Worm (Caenorhabditis elegans) whole organism, L4 larva: ENCODE measurements around the gene C34C6.10.
A peak's percentile ranks its signal among the peaks of the same experiment; 100 is the strongest.

Source experiments
- F44E2.7 ChIP-seq: fragments of 200-800 bp; sonication (Bioruptor generic); IDR thresholded peaks from 2 replicates; pipeline ENCODE4 v2.1.2; 2022; ENCODE audit warnings: missing genetic modification characterization, missing compliant biosample characterization
- T26A8.4 ChIP-seq: fragments of 200-800 bp; sonication (Bioruptor generic); IDR thresholded peaks from 2 replicates; pipeline ENCODE4 v1.3.6; 2022; ENCODE audit warnings: missing genetic modification characterization, missing compliant biosample characterization
- aha-1 ChIP-seq: fragments of 150-350 bp; peaks from one replicate; lab custom pipeline; 2014; ENCODE audit warnings: missing biosample characterization, missing genetic modification characterization
- arid-1 ChIP-seq: fragments of 200-800 bp; sonication (Bioruptor generic); conservative IDR thresholded peaks from 2 replicates; pipeline ENCODE4 v1.3.6; 2022; ENCODE audit warnings: missing genetic modification reagents, missing genetic modification characterization, missing compliant biosample characterization
- attf-4 ChIP-seq: sonication (generic microtip); optimal IDR thresholded peaks from 3 replicates; lab custom pipeline; 2017; ENCODE audit warnings: missing biosample characterization, missing genetic modification characterization
- ceh-20 ChIP-seq: fragments of 200-800 bp; sonication (Bioruptor generic); IDR thresholded peaks from 2 replicates; pipeline ENCODE4 v1.3.6; 2022; ENCODE audit warnings: missing genetic modification reagents, missing genetic modification characterization, missing compliant biosample characterization
- ceh-32 ChIP-seq: sonication (generic microtip); optimal IDR thresholded peaks from 2 replicates; lab custom pipeline; 2016; ENCODE audit warnings: mild to moderate bottlenecking, missing genetic modification characterization, missing compliant biosample characterization; ENCODE audit not compliant: poor library complexity
- ceh-44 ChIP-seq: fragments of 200-800 bp; sonication (Bioruptor generic); IDR thresholded peaks from 2 replicates; pipeline ENCODE4 v1.3.6; 2022; ENCODE audit warnings: missing genetic modification reagents, missing genetic modification characterization, missing compliant biosample characterization
- ceh-62 ChIP-seq: sonication (generic microtip); optimal IDR thresholded peaks from 2 replicates; lab custom pipeline; 2017; ENCODE audit warnings: missing biosample characterization, missing genetic modification characterization
- ces-1 ChIP-seq: fragments of 150-350 bp; sonication (generic microtip); optimal IDR thresholded peaks from 4 replicates; lab custom pipeline; 2014; ENCODE audit warnings: missing biosample characterization, missing genetic modification reagents, missing genetic modification characterization
- cey-2 ChIP-seq: sonication (generic microtip); optimal IDR thresholded peaks from 3 replicates; lab custom pipeline; 2017; ENCODE audit warnings: missing genetic modification characterization, mild to moderate bottlenecking, missing compliant biosample characterization, antibody characterized with exemption, borderline replicate concordance; ENCODE audit not compliant: insufficient read depth
- ctbp-1 ChIP-seq: fragments of 200-800 bp; sonication (Bioruptor generic); IDR thresholded peaks from 2 replicates; pipeline ENCODE4 v1.3.6; 2022; ENCODE audit warnings: missing genetic modification reagents, missing genetic modification characterization, missing compliant biosample characterization
- daf-8 ChIP-seq: fragments of 200-800 bp; sonication (Bioruptor generic); IDR thresholded peaks from 2 replicates; pipeline ENCODE4 v1.3.6; 2022; ENCODE audit warnings: missing genetic modification characterization, missing compliant biosample characterization
- dmd-8 ChIP-seq: fragments of 200-800 bp; sonication (Bioruptor generic); IDR thresholded peaks from 2 replicates; pipeline ENCODE4 v1.3.6; 2022; ENCODE audit warnings: missing genetic modification characterization, missing compliant biosample characterization
- dmd-9 ChIP-seq: fragments of 200-800 bp; sonication (Bioruptor generic); IDR thresholded peaks from 2 replicates; pipeline ENCODE4 v1.3.6; 2022; ENCODE audit warnings: missing genetic modification reagents, missing genetic modification characterization, missing compliant biosample characterization
- dpl-1 ChIP-seq: fragments of 150-350 bp; optimal IDR thresholded peaks from 2 replicates; lab custom pipeline; 2014; ENCODE audit warnings: missing biosample characterization, missing genetic modification reagents, missing genetic modification characterization
- duxl-1 ChIP-seq: sonication (generic microtip); optimal IDR thresholded peaks from 2 replicates; lab custom pipeline; 2016; ENCODE audit warnings: mild to moderate bottlenecking, missing genetic modification characterization, moderate library complexity, missing compliant biosample characterization; ENCODE audit not compliant: poor library complexity
- egl-43 ChIP-seq: fragments of 200-800 bp; sonication (Bioruptor generic); IDR thresholded peaks from 2 replicates; pipeline ENCODE4 v1.3.6; 2022; ENCODE audit warnings: missing genetic modification reagents, missing genetic modification characterization, missing compliant biosample characterization
- fkh-10 ChIP-seq: fragments of 150-350 bp; optimal IDR thresholded peaks from 2 replicates; lab custom pipeline; 2014; ENCODE audit warnings: missing biosample characterization, missing genetic modification reagents, missing genetic modification characterization
- gei-8 ChIP-seq: fragments of 200-800 bp; sonication (Bioruptor generic); optimal IDR thresholded peaks from 2 replicates; lab custom pipeline; 2018; ENCODE audit warnings: mild to moderate bottlenecking, missing genetic modification characterization, missing compliant biosample characterization
- hif-1 ChIP-seq, 2 experiments: sonication (generic microtip); optimal IDR thresholded peaks; 2 replicates each; lab custom pipeline; 2016 to 2017; ENCODE audit warnings: missing compliant biosample characterization in 2 of 2, missing genetic modification characterization in 2 of 2, missing genetic modification reagents in 2 of 2, missing genotype in 2 of 2, mild to moderate bottlenecking in 1 of 2
- hlh-11 ChIP-seq: fragments of 200-800 bp; sonication (Bioruptor generic); optimal IDR thresholded peaks from 2 replicates; lab custom pipeline; 2018; ENCODE audit warnings: mild to moderate bottlenecking, missing genetic modification characterization, missing compliant biosample characterization
- hmg-1.1 ChIP-seq: fragments of 200-800 bp; sonication (Bioruptor generic); IDR thresholded peaks from 2 replicates; pipeline ENCODE4 v1.3.6; 2022; ENCODE audit warnings: missing genetic modification reagents, missing genetic modification characterization, missing compliant biosample characterization
- jun-1 ChIP-seq: fragments of 150-350 bp; optimal IDR thresholded peaks from 2 replicates; lab custom pipeline; 2014; ENCODE audit warnings: missing biosample characterization, missing genetic modification reagents, missing genetic modification characterization
- lim-7 ChIP-seq: fragments of 200-800 bp; sonication (Bioruptor generic); IDR thresholded peaks from 2 replicates; pipeline ENCODE4 v1.3.6; 2022; ENCODE audit warnings: missing genetic modification characterization, missing compliant biosample characterization
- lin-1 ChIP-seq: fragments of 200-800 bp; sonication (Bioruptor generic); IDR thresholded peaks from 2 replicates; pipeline ENCODE4 v1.3.6; 2022; ENCODE audit warnings: missing genetic modification reagents, missing genetic modification characterization, missing compliant biosample characterization
- lin-13 ChIP-seq: fragments of 150-350 bp; optimal IDR thresholded peaks from 2 replicates; lab custom pipeline; 2014; ENCODE audit warnings: missing biosample characterization, missing genetic modification reagents, missing genetic modification characterization
- lin-15B ChIP-seq: fragments of 150-350 bp; sonication (generic microtip); optimal IDR thresholded peaks from 3 replicates; lab custom pipeline; 2014; ENCODE audit warnings: missing biosample characterization, missing genetic modification characterization
- lin-39 ChIP-seq: fragments of 150-350 bp; optimal IDR thresholded peaks from 2 replicates; lab custom pipeline; 2014; ENCODE audit warnings: missing biosample characterization, missing genetic modification reagents, missing genetic modification characterization
- lsy-2 ChIP-seq, 2 experiments: fragments of 150-350 bp in 1 of 2; sonication (generic microtip) in 1 of 2; optimal IDR thresholded peaks; 2 replicates each; lab custom pipeline; 2014 to 2017; ENCODE audit warnings: missing biosample characterization in 2 of 2, missing genetic modification characterization in 2 of 2
- madf-5 ChIP-seq, 2 experiments: fragments of 200-800 bp; sonication (Bioruptor generic); IDR thresholded peaks; 2 replicates each; pipeline ENCODE4 v1.3.6; 2022; ENCODE audit warnings: missing compliant biosample characterization in 2 of 2, missing genetic modification characterization in 2 of 2
- mdl-1 ChIP-seq, 2 experiments: fragments of 150-350 bp in 1 of 2; sonication (generic microtip) in 1 of 2; optimal IDR thresholded peaks; 2 replicates each; lab custom pipeline; 2014 to 2017; ENCODE audit warnings: missing biosample characterization in 2 of 2, missing genetic modification characterization in 2 of 2
- mdt-29 ChIP-seq: fragments of 200-800 bp; sonication (Bioruptor generic); IDR thresholded peaks from 2 replicates; pipeline ENCODE4 v1.3.6; 2022; ENCODE audit warnings: missing genetic modification reagents, missing genetic modification characterization, missing compliant biosample characterization
- mxl-2 ChIP-seq: fragments of 200-800 bp; sonication (Bioruptor generic); conservative IDR thresholded peaks from 2 replicates; pipeline ENCODE4 v1.3.6; 2022; ENCODE audit warnings: missing genetic modification reagents, missing genetic modification characterization, missing compliant biosample characterization
- nhr-11 ChIP-seq: fragments of 150-350 bp; optimal IDR thresholded peaks from 2 replicates; lab custom pipeline; 2014; ENCODE audit warnings: missing biosample characterization, missing genetic modification characterization
- nhr-237 ChIP-seq: sonication (generic microtip); optimal IDR thresholded peaks from 2 replicates; lab custom pipeline; 2017; ENCODE audit warnings: missing biosample characterization, missing genetic modification characterization
- nhr-25 ChIP-seq: sonication (generic microtip); optimal IDR thresholded peaks from 2 replicates; lab custom pipeline; 2017; ENCODE audit warnings: missing genetic modification characterization, mild to moderate bottlenecking, missing compliant biosample characterization, antibody characterized with exemption, moderate library complexity, borderline replicate concordance; ENCODE audit not compliant: insufficient read depth
- nhr-42 ChIP-seq: fragments of 200-800 bp; sonication (Bioruptor generic); IDR thresholded peaks from 2 replicates; pipeline ENCODE4 v1.3.6; 2022; ENCODE audit warnings: missing genetic modification characterization, missing compliant biosample characterization
- nhr-6 ChIP-seq: fragments of 150-350 bp; optimal IDR thresholded peaks from 2 replicates; lab custom pipeline; 2014; ENCODE audit warnings: missing biosample characterization, missing genetic modification characterization
- nhr-77 ChIP-seq: fragments of 150-350 bp; optimal IDR thresholded peaks from 2 replicates; lab custom pipeline; 2014; ENCODE audit warnings: missing biosample characterization, missing genetic modification characterization
- rbr-2 ChIP-seq: sonication (generic microtip); optimal IDR thresholded peaks from 2 replicates; lab custom pipeline; 2016; ENCODE audit warnings: missing genotype, missing genetic modification characterization, missing compliant biosample characterization
- saeg-2 ChIP-seq: fragments of 200-800 bp; sonication (Bioruptor generic); IDR thresholded peaks from 2 replicates; pipeline ENCODE4 v1.3.6; 2022; ENCODE audit warnings: missing genetic modification reagents, missing genetic modification characterization, missing compliant biosample characterization
- snpc-4 ChIP-seq: fragments of 150-350 bp; optimal IDR thresholded peaks from 2 replicates; lab custom pipeline; 2014; ENCODE audit warnings: missing biosample characterization, missing genetic modification characterization
- spr-1 ChIP-seq: sonication (generic microtip); optimal IDR thresholded peaks from 2 replicates; lab custom pipeline; 2016; ENCODE audit warnings: mild to moderate bottlenecking, missing genetic modification characterization, missing compliant biosample characterization
- unc-130 ChIP-seq: sonication (generic microtip); optimal IDR thresholded peaks from 2 replicates; lab custom pipeline; 2016; ENCODE audit warnings: missing genetic modification reagents, missing genetic modification characterization, missing compliant biosample characterization
- unc-39 ChIP-seq: sonication (generic microtip); optimal IDR thresholded peaks from 2 replicates; lab custom pipeline; 2017; ENCODE audit warnings: missing biosample characterization, missing genetic modification characterization
- unc-62 ChIP-seq, 3 experiments: fragments of 150-350 bp in 1 of 3; sonication (generic microtip); optimal IDR thresholded peaks in 2 of 3; peaks in 1 of 3; 1 replicate in 1 of 3; 2 replicates in 2 of 3; lab custom pipeline; 2014 to 2017; ENCODE audit warnings: missing biosample characterization in 3 of 3, missing genetic modification characterization in 3 of 3, missing genetic modification reagents in 3 of 3, missing genotype in 1 of 3
- zag-1 ChIP-seq: fragments of 150-350 bp; optimal IDR thresholded peaks from 2 replicates; lab custom pipeline; 2014; ENCODE audit warnings: missing biosample characterization, missing genetic modification characterization
- zfp-2 ChIP-seq: sonication (generic microtip); optimal IDR thresholded peaks from 2 replicates; lab custom pipeline; 2016; ENCODE audit warnings: mild to moderate bottlenecking, missing genetic modification characterization, missing compliant biosample characterization
- zfp-3 ChIP-seq: fragments of 200-800 bp; sonication (Bioruptor generic); conservative IDR thresholded peaks from 2 replicates; pipeline ENCODE4 v1.3.6; 2022; ENCODE audit warnings: missing genetic modification reagents, missing genetic modification characterization, missing compliant biosample characterization
- zip-11 ChIP-seq: fragments of 200-800 bp; sonication (Bioruptor generic); IDR thresholded peaks from 2 replicates; pipeline ENCODE4 v1.3.6; 2022; ENCODE audit warnings: missing genetic modification characterization, missing compliant biosample characterization
- ztf-11 ChIP-seq: fragments of 150-350 bp; optimal IDR thresholded peaks from 2 replicates; lab custom pipeline; 2014; ENCODE audit warnings: missing biosample characterization, missing genetic modification characterization

Gene C34C6.10

DNA sequence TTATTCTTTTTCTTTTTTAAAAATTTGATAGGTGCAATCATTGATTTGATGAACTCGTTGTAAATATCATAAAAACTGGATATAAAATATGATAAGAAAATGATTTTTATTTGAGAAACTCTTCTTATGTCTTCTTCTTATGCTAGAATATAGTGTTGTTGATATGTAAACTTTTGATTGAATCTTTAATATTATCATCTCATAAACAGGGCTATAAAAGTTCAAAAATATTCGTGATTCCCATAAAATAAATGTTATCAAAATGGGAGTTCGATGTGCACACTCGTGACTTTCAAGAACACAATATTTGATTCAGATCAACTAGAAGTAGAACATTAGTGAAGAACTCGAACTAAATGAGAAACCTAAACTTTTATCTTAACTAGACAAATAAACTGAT lies 43.3 kb upstream of the C34C6.10 start (continued):
- no peak for TF ChIP-seq nhr-6 (tag; lab: Kevin White, UChicago)
- TF ChIP-seq daf-8 (GFP tag; lab: Robert Waterston, UW), result no peak
- TF ChIP-seq lin-39 (tag; lab: Kevin White, UChicago), result no peak
- TF ChIP-seq dpl-1 (GFP tag; lab: Kevin White, UChicago), result no peak
- peak; percentile 53 for TF ChIP-seq hlh-11 (tag; lab: Kevin White, UChicago)
- no peak for TF ChIP-seq saeg-2
- no peak for TF ChIP-seq lin-15B
- no peak for TF ChIP-seq zag-1
- no peak for TF ChIP-seq spr-1 (tag; lab: Kevin White, UChicago)
- no peak for TF ChIP-seq gei-8 (GFP tag; lab: Kevin White, UChicago)
- TF ChIP-seq madf-5 (GFP tag; IDR thresholded peaks at IDR 0.05; lab: Robert Waterston, UW), result no peak
- no peak for TF ChIP-seq zfp-2 (tag; lab: Kevin White, UChicago)
- TF ChIP-seq dmd-8 (GFP tag; lab: Robert Waterston, UW), result no peak
- TF ChIP-seq lin-1 (GFP tag; lab: Robert Waterston, UW), result no peak
- TF ChIP-seq unc-39 (tag; lab: Kevin White, UChicago), result no peak
- TF ChIP-seq nhr-77 (tag; lab: Kevin White, UChicago), result peak; percentile 82
- TF ChIP-seq nhr-42, result no peak
- TF ChIP-seq snpc-4 (tag; lab: Kevin White, UChicago), result no peak
- TF ChIP-seq jun-1 (tag; lab: Kevin White, UChicago), result no peak
- TF ChIP-seq cey-2 (tag; lab: Kevin White, UChicago), result no peak
- TF ChIP-seq attf-4 (tag; lab: Kevin White, UChicago), result no peak
- no peak for TF ChIP-seq rbr-2 (tag; lab: Kevin White, UChicago)
- TF ChIP-seq hif-1 (tag; optimal IDR thresholded peaks at IDR 0.05; lab: Kevin White, UChicago), result no peak
- no peak for TF ChIP-seq ces-1 (GFP tag; lab: Kevin White, UChicago)
- TF ChIP-seq lin-13 (GFP tag; lab: Kevin White, UChicago), result no peak
- TF ChIP-seq mdl-1 (tag; optimal IDR thresholded peaks at IDR 0.05; lab: Kevin White, UChicago), result peak in 1 of 2 experiments; percentile 34
- no peak for TF ChIP-seq ceh-44 (GFP tag; lab: Robert Waterston, UW)
- TF ChIP-seq arid-1 (GFP tag; lab: Robert Waterston, UW), result no peak
- TF ChIP-seq zfp-3 (GFP tag; lab: Robert Waterston, UW), result no peak
- TF ChIP-seq aha-1 (tag; lab: Kevin White, UChicago), result no peak
- no peak for TF ChIP-seq lim-7 (GFP tag; lab: Robert Waterston, UW)
- no peak for TF ChIP-seq ztf-11 (tag; lab: Kevin White, UChicago)
- no peak for TF ChIP-seq F44E2.7 (GFP tag; lab: Robert Waterston, UW)
- no peak for TF ChIP-seq mdt-29 (GFP tag; lab: Robert Waterston, UW)
- TF ChIP-seq zip-11 (GFP tag; lab: Robert Waterston, UW), result no peak
- no peak for TF ChIP-seq nhr-25 (tag; lab: Kevin White, UChicago)
- TF ChIP-seq nhr-11, result no peak
- TF ChIP-seq T26A8.4 (GFP tag; lab: Robert Waterston, UW), result no peak
- no peak for TF ChIP-seq lsy-2 (tag; optimal IDR thresholded peaks at IDR 0.05; lab: Kevin White, UChicago)
- no peak for TF ChIP-seq ctbp-1 (GFP tag; lab: Robert Waterston, UW)
- TF ChIP-seq hmg-1.1 (GFP tag; lab: Robert Waterston, UW), result no peak
- TF ChIP-seq dmd-9 (GFP tag; lab: Robert Waterston, UW), result no peak
- TF ChIP-seq fkh-10, result no peak
- TF ChIP-seq ceh-32 (tag; lab: Kevin White, UChicago), result no peak
- TF ChIP-seq duxl-1, result no peak
- TF ChIP-seq egl-43 (GFP tag; lab: Robert Waterston, UW), result no peak
- TF ChIP-seq unc-62 (GFP tag; optimal IDR thresholded peaks at IDR 0.05 in 1 of 2; lab: Kevin White, UChicago), result no peak
- no peak for TF ChIP-seq unc-62 (tag; optimal IDR thresholded peaks at IDR 0.05; lab: Kevin White, UChicago)
- TF ChIP-seq ceh-62, result no peak
- TF ChIP-seq mxl-2 (GFP tag; lab: Robert Waterston, UW), result no peak
- no peak for TF ChIP-seq unc-130 (GFP tag; lab: Kevin White, UChicago)
- TF ChIP-seq ceh-20 (GFP tag; lab: Robert Waterston, UW), result no peak
- no peak for TF ChIP-seq nhr-237 (tag; lab: Kevin White, UChicago)
